ENCODE assay signal across 3 worm cellular contexts in the genomic region with DNA sequence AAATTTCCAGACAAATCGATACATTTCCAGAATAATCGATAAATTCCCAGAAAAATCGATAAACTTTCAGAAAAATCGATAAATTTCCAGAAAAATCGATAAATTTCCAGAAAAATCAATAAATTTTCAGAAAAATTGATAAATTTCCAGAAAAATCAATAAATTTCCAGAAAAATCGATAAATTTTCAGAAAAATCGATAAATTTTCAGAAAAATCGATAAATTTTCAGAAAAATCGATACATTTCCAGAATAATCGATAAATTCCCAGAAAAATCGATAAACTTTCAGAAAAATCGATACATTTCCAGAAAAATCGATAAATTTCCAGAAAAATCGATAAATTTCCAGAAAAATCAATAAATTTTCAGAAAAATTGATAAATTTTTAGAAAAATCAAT.
A peak's percentile ranks its signal among the peaks of the same experiment; 100 is the strongest.
TF ChIP-seq lines count a peak whose summit lies in the region.

No protein-coding gene starts in this region.

TF ChIP-seq in whole organism, L3 larva, 47 proteins besides CTCF, POLR2A, EP300 and RAD21:
- TF ChIP-seq ceh-28 (tag; optimal IDR thresholded peaks at IDR 0.05; lab: Kevin White, UChicago) = peak; percentile 55

TF ChIP-seq in whole organism, late embryonic, 69 proteins besides CTCF, POLR2A, EP300 and RAD21:
- TF ChIP-seq ceh-48 (tag; optimal IDR thresholded peaks at IDR 0.05; lab: Kevin White, UChicago) = peak; percentile 52

TF ChIP-seq in whole organism, midembryonic, 9 proteins besides CTCF, POLR2A, EP300 and RAD21:
- TF ChIP-seq T22C8.4 (GFP tag; IDR thresholded peaks at IDR 0.05; lab: Robert Waterston, UW) = peak; percentile 82
